Fruit fly (Drosophila melanogaster) whole organism, embryonic: Measurements from ENCODE around the gene CG45428.

Experiments
- Abd-B ChIP-seq: fragments of 200-800 bp; sonication (Bioruptor generic); optimal IDR thresholded peaks from 2 replicates; lab custom pipeline; 2018; ENCODE audit warnings: missing biosample characterization, mild to moderate bottlenecking, missing genetic modification characterization, moderate library complexity
- CG10274 ChIP-seq: fragments of 200-800 bp; sonication (Bioruptor generic); optimal IDR thresholded peaks from 3 replicates; lab custom pipeline; 2017; ENCODE audit warnings: missing biosample characterization, mild to moderate bottlenecking, missing genetic modification characterization
- CG10366 ChIP-seq: fragments of 200-800 bp; sonication (Bioruptor generic); IDR thresholded peaks from 2 replicates; pipeline ENCODE4 v1.3.6; 2022; ENCODE audit warnings: missing biosample characterization, missing genetic modification characterization
- CG12299 ChIP-seq: fragments of 200-800 bp; sonication (Bioruptor generic); optimal IDR thresholded peaks from 2 replicates; lab custom pipeline; 2018; ENCODE audit warnings: missing biosample characterization, mild to moderate bottlenecking, missing genetic modification characterization
- CG14667 ChIP-seq: fragments of 200-800 bp; sonication (Bioruptor generic); IDR thresholded peaks from 2 replicates; pipeline ENCODE4 v1.3.6; 2022; ENCODE audit warnings: missing biosample characterization, missing genetic modification characterization
- CG14860 ChIP-seq: fragments of 200-800 bp; sonication (Bioruptor generic); IDR thresholded peaks from 3 replicates; pipeline ENCODE4 v1.3.6; 2022; ENCODE audit warnings: missing biosample characterization, missing genetic modification characterization; ENCODE audit not compliant: partially characterized antibody
- CG16779 ChIP-seq: fragments of 200-800 bp; sonication (Bioruptor generic); IDR thresholded peaks from 2 replicates; pipeline ENCODE4 v1.3.6; 2022; ENCODE audit warnings: missing biosample characterization, missing genetic modification characterization
- CG17568 ChIP-seq: fragments of 200-800 bp; sonication (Bioruptor generic); optimal IDR thresholded peaks from 2 replicates; lab custom pipeline; 2018; ENCODE audit warnings: missing biosample characterization, mild to moderate bottlenecking, missing genetic modification characterization, moderate library complexity
- CG18476 ChIP-seq: fragments of 200-800 bp; sonication (Bioruptor generic); optimal IDR thresholded peaks from 2 replicates; lab custom pipeline; 2016; ENCODE audit warnings: missing biosample characterization, mild to moderate bottlenecking, missing genetic modification characterization
- CG31224 ChIP-seq: fragments of 200-800 bp; sonication (Bioruptor generic); IDR thresholded peaks from 2 replicates; pipeline ENCODE4 v1.3.6; 2022; ENCODE audit warnings: missing biosample characterization, missing genetic modification characterization
- CG31388 ChIP-seq: fragments of 200-800 bp; sonication (Bioruptor generic); optimal IDR thresholded peaks from 2 replicates; lab custom pipeline; 2016; ENCODE audit warnings: missing biosample characterization, missing genetic modification characterization
- CG31441 ChIP-seq: fragments of 200-800 bp; sonication (Bioruptor generic); IDR thresholded peaks from 2 replicates; pipeline ENCODE4 v1.3.6; 2022; ENCODE audit warnings: missing biosample characterization, missing genetic modification characterization
- CG3163 ChIP-seq: fragments of 200-800 bp; sonication (Bioruptor generic); optimal IDR thresholded peaks from 3 replicates; lab custom pipeline; 2016; ENCODE audit warnings: missing biosample characterization, missing genetic modification characterization
- CG32532 ChIP-seq: fragments of 200-800 bp; sonication (Bioruptor generic); IDR thresholded peaks from 2 replicates; pipeline ENCODE4 v1.3.6; 2022; ENCODE audit warnings: missing biosample characterization, missing genetic modification characterization
- CG32767 ChIP-seq: fragments of 200-800 bp; sonication (Bioruptor generic); IDR thresholded peaks from 2 replicates; pipeline ENCODE4 v1.3.6; 2022; ENCODE audit warnings: missing biosample characterization, missing genetic modification characterization
- CG4424 ChIP-seq: fragments of 200-800 bp; sonication (Bioruptor generic); optimal IDR thresholded peaks from 3 replicates; lab custom pipeline; 2016; ENCODE audit warnings: missing biosample characterization, missing genetic modification characterization
- CG4707 ChIP-seq: fragments of 200-800 bp; sonication (Bioruptor generic); optimal IDR thresholded peaks from 2 replicates; lab custom pipeline; 2018; ENCODE audit warnings: missing biosample characterization, mild to moderate bottlenecking, missing genetic modification characterization, moderate library complexity
- CG7987 ChIP-seq: fragments of 200-800 bp; sonication (Bioruptor generic); optimal IDR thresholded peaks from 2 replicates; lab custom pipeline; 2018; ENCODE audit warnings: missing biosample characterization, mild to moderate bottlenecking, missing genetic modification characterization, moderate library complexity
- CG8281 ChIP-seq: fragments of 200-800 bp; sonication (Bioruptor generic); optimal IDR thresholded peaks from 2 replicates; lab custom pipeline; 2018; ENCODE audit warnings: missing biosample characterization, mild to moderate bottlenecking, missing genetic modification characterization, moderate library complexity
- CTCF ChIP-seq: fragments of 200-800 bp; sonication (Bioruptor generic); optimal IDR thresholded peaks from 2 replicates; lab custom pipeline; 2017; ENCODE audit warnings: missing biosample characterization, mild to moderate bottlenecking, missing genetic modification characterization, moderate library complexity
- Dref ChIP-seq: fragments of 200-800 bp; sonication (Bioruptor generic); IDR thresholded peaks from 2 replicates; pipeline ENCODE4 v1.3.6; 2022; ENCODE audit warnings: missing biosample characterization, missing genetic modification characterization
- Ets65A ChIP-seq: fragments of 200-800 bp; sonication (Bioruptor generic); peaks from one replicate; lab custom pipeline; 2016; ENCODE audit warnings: missing biosample characterization, missing genetic modification characterization
- H15 ChIP-seq: fragments of 200-800 bp; sonication (Bioruptor generic); IDR thresholded peaks from 3 replicates; pipeline ENCODE4 v1.3.6; 2022; ENCODE audit warnings: missing biosample characterization, missing genetic modification characterization
- Hr51 ChIP-seq, 2 experiments: fragments of 200-800 bp; sonication (Bioruptor generic); optimal IDR thresholded peaks; 2 replicates in 1 of 2; 3 replicates in 1 of 2; lab custom pipeline; 2016 to 2018; ENCODE audit warnings: missing biosample characterization in 2 of 2, missing genetic modification characterization in 2 of 2, mild to moderate bottlenecking in 1 of 2, moderate library complexity in 1 of 2
- Nf-YC ChIP-seq: fragments of 200-800 bp; optimal IDR thresholded peaks from 3 replicates; lab custom pipeline; 2019; ENCODE audit warnings: missing biosample characterization, mild to moderate bottlenecking, missing genetic modification characterization, moderate library complexity
- PHDP ChIP-seq: fragments of 200-800 bp; sonication (Bioruptor generic); optimal IDR thresholded peaks from 3 replicates; lab custom pipeline; 2018; ENCODE audit warnings: missing biosample characterization, mild to moderate bottlenecking, missing genetic modification characterization, moderate library complexity
- Six4 ChIP-seq: fragments of 200-800 bp; sonication (Bioruptor generic); optimal IDR thresholded peaks from 2 replicates; lab custom pipeline; 2016; ENCODE audit warnings: missing biosample characterization, missing genetic modification characterization
- Sox100B ChIP-seq: fragments of 200-800 bp; sonication (Bioruptor generic); optimal IDR thresholded peaks from 3 replicates; lab custom pipeline; 2018; ENCODE audit warnings: missing biosample characterization, mild to moderate bottlenecking, missing genetic modification characterization
- Spps ChIP-seq: fragments of 200-800 bp; sonication (Bioruptor generic); optimal IDR thresholded peaks from 2 replicates; lab custom pipeline; 2018; ENCODE audit warnings: missing biosample characterization, mild to moderate bottlenecking, missing genetic modification characterization
- amos ChIP-seq: fragments of 200-800 bp; sonication (Bioruptor generic); IDR thresholded peaks from 2 replicates; pipeline ENCODE4 v1.3.6; 2022; ENCODE audit warnings: missing biosample characterization, missing genetic modification characterization; ENCODE audit not compliant: partially characterized antibody
- aop ChIP-seq: fragments of 200-800 bp; sonication (Bioruptor generic); IDR thresholded peaks from 2 replicates; pipeline ENCODE4 v1.3.6; 2022; ENCODE audit warnings: missing biosample characterization, missing genetic modification characterization
- bbx ChIP-seq: fragments of 200-800 bp; sonication (Bioruptor generic); IDR thresholded peaks from 2 replicates; pipeline ENCODE4 v1.3.6; 2022; ENCODE audit warnings: missing biosample characterization, missing genetic modification characterization; ENCODE audit not compliant: partially characterized antibody
- bcd ChIP-seq: fragments of 200-800 bp; sonication (Bioruptor generic); optimal IDR thresholded peaks from 2 replicates; lab custom pipeline; 2017; ENCODE audit warnings: missing biosample characterization, mild to moderate bottlenecking, missing genetic modification characterization
- br ChIP-seq: fragments of >200 bp; optimal IDR thresholded peaks from 2 replicates; lab custom pipeline; 2017
- chinmo ChIP-seq: fragments of 200-800 bp; sonication (Bioruptor generic); IDR thresholded peaks from 4 replicates; pipeline ENCODE4 v1.3.6; 2022; ENCODE audit warnings: missing biosample characterization, missing genetic modification characterization; ENCODE audit not compliant: partially characterized antibody
- emc ChIP-seq: fragments of 200-800 bp; sonication (Bioruptor generic); optimal IDR thresholded peaks from 2 replicates; lab custom pipeline; 2016; ENCODE audit warnings: missing biosample characterization, missing genetic modification characterization
- ems ChIP-seq: fragments of 200-800 bp; sonication (Bioruptor generic); optimal IDR thresholded peaks from 3 replicates; lab custom pipeline; 2016; ENCODE audit warnings: missing biosample characterization, missing genetic modification characterization
- fru ChIP-seq: fragments of >200 bp; optimal IDR thresholded peaks from 2 replicates; lab custom pipeline; 2017
- gcm ChIP-seq: fragments of 200-800 bp; sonication (Bioruptor generic); optimal IDR thresholded peaks from 2 replicates; lab custom pipeline; 2019; ENCODE audit warnings: missing biosample characterization, mild to moderate bottlenecking, missing genetic modification characterization, moderate library complexity
- gcm2 ChIP-seq: fragments of 200-800 bp; sonication (Bioruptor generic); optimal IDR thresholded peaks from 2 replicates; lab custom pipeline; 2016; ENCODE audit warnings: missing biosample characterization, missing genetic modification characterization
- hbn ChIP-seq: fragments of 200-800 bp; sonication (Bioruptor generic); IDR thresholded peaks from 2 replicates; pipeline ENCODE4 v1.3.6; 2022; ENCODE audit warnings: missing biosample characterization, missing genetic modification characterization; ENCODE audit not compliant: partially characterized antibody
- ken ChIP-seq: fragments of 200-800 bp; sonication (Bioruptor generic); IDR thresholded peaks from 3 replicates; pipeline ENCODE4 v1.3.6; 2022; ENCODE audit warnings: missing biosample characterization, missing genetic modification characterization
- mld ChIP-seq: fragments of 200-800 bp; sonication (Bioruptor generic); IDR thresholded peaks from 3 replicates; pipeline ENCODE4 v1.3.6; 2022; ENCODE audit warnings: missing biosample characterization, missing genetic modification characterization; ENCODE audit not compliant: partially characterized antibody
- onecut ChIP-seq: fragments of 200-800 bp; sonication (Bioruptor generic); IDR thresholded peaks from 2 replicates; pipeline ENCODE4 v1.3.6; 2022; ENCODE audit warnings: missing biosample characterization, missing genetic modification characterization
- pb ChIP-seq: fragments of 200-800 bp; sonication (Bioruptor generic); optimal IDR thresholded peaks from 3 replicates; lab custom pipeline; 2016; ENCODE audit warnings: missing biosample characterization, missing genetic modification characterization
- pros ChIP-seq: fragments of 200-800 bp; sonication (Bioruptor generic); optimal IDR thresholded peaks from 3 replicates; lab custom pipeline; 2019; ENCODE audit warnings: missing biosample characterization, mild to moderate bottlenecking, missing genetic modification characterization, moderate library complexity
- row ChIP-seq: fragments of 200-800 bp; sonication (Bioruptor generic); IDR thresholded peaks from 3 replicates; pipeline ENCODE4 v1.3.6; 2022; ENCODE audit warnings: missing biosample characterization, missing genetic modification characterization
- sna ChIP-seq: fragments of 200-800 bp; sonication (Bioruptor generic); IDR thresholded peaks from 2 replicates; pipeline ENCODE4 v1.3.6; 2022; ENCODE audit warnings: missing biosample characterization, missing genetic modification characterization; ENCODE audit not compliant: partially characterized antibody
- tx ChIP-seq: fragments of 200-800 bp; sonication (Bioruptor generic); optimal IDR thresholded peaks from 2 replicates; lab custom pipeline; 2016; ENCODE audit warnings: missing biosample characterization, missing genetic modification characterization
- unc-4 ChIP-seq: fragments of 200-800 bp; sonication (Bioruptor generic); IDR thresholded peaks from 2 replicates; pipeline ENCODE4 v1.3.6; 2022; ENCODE audit warnings: missing biosample characterization, missing genetic modification characterization; ENCODE audit not compliant: partially characterized antibody

Gene CG45428

dm6 chr3L:22835144-22835964, 1.5 kb downstream of the CG45428 start, which contains the start of gene jim (continued):
- TF ChIP-seq Sox100B (GFP tag; lab: Kevin White, UChicago) (no peak), sna (GFP tag; lab: Robert Waterston, UW) (peak; percentile 65), CG4707 (GFP tag; lab: Kevin White, UChicago) (no peak), row (GFP tag; lab: Robert Waterston, UW) (no peak), CG4424 (GFP tag; lab: Kevin White, UChicago) (no peak), Six4 (GFP tag; lab: Kevin White, UChicago) (no peak), emc (no peak), amos (peak; percentile 27; the same call in 1 of the 2 replicates), CG10366 (GFP tag; lab: Robert Waterston, UW) (no peak), Nf-YC (tag; lab: Kevin White, UChicago) (no peak), ems (GFP tag; lab: Kevin White, UChicago) (no peak), pb (GFP tag; lab: Kevin White, UChicago) (no peak), CG32532 (GFP tag; lab: Robert Waterston, UW) (peak; percentile 54; the same call in 1 of the 2 replicates), Ets65A (GFP tag; lab: Kevin White, UChicago) (no peak), gcm (GFP tag; lab: Kevin White, UChicago) (no peak), tx (GFP tag; lab: Kevin White, UChicago) (no peak), CG31224 (GFP tag; lab: Robert Waterston, UW) (no peak), CG14860 (GFP tag; lab: Robert Waterston, UW) (no peak), fru (lab: Kevin White, UChicago) (no peak), CG10274 (GFP tag; lab: Kevin White, UChicago) (no peak), CTCF (GFP tag; lab: Kevin White, UChicago) (no peak), CG31388 (GFP tag; lab: Kevin White, UChicago) (no peak), H15 (no peak), CG3163 (GFP tag; lab: Kevin White, UChicago) (peak; percentile 27), CG18476 (GFP tag; lab: Kevin White, UChicago) (no peak), CG12299 (tag; lab: Kevin White, UChicago) (peak; percentile 12), Dref (GFP tag; lab: Robert Waterston, UW) (no peak), gcm2 (GFP tag; lab: Kevin White, UChicago) (no peak), mld (no peak), CG8281 (tag; lab: Kevin White, UChicago) (no peak), CG32767 (peak; percentile 59; the same call in 1 of the 2 replicates), unc-4 (no peak; the same call in 1 of the 2 replicates), pros (GFP tag; lab: Kevin White, UChicago) (peak; percentile 58), bbx (GFP tag; lab: Robert Waterston, UW) (no peak; the same call in 1 of the 2 replicates), aop (GFP tag; lab: Robert Waterston, UW) (no peak), Spps (tag; lab: Kevin White, UChicago) (no peak), hbn (0 out of 2 replicates have a peak, but pooled peaks have one; percentile 18), CG31441 (GFP tag; lab: Robert Waterston, UW) (no peak), ken (GFP tag; lab: Robert Waterston, UW) (peak; percentile 20; the same call in 1 of the 3 replicates), br (lab: Kevin White, UChicago) (no peak), Hr51 (GFP tag; optimal IDR thresholded peaks at IDR 0.05; lab: Kevin White, UChicago) (peak in 1 of 2 experiments; percentile 72), PHDP (tag; lab: Kevin White, UChicago) (peak; percentile 28), chinmo (GFP tag; lab: Robert Waterston, UW) (peak; percentile 94; the same call in 3 of the 4 replicates), bcd (GFP tag; lab: Kevin White, UChicago) (peak; percentile 11), CG14667 (GFP tag; lab: Robert Waterston, UW) (no peak), CG7987 (GFP tag; lab: Kevin White, UChicago) (no peak), CG17568 (GFP tag; lab: Kevin White, UChicago) (no peak), Abd-B (GFP tag; lab: Kevin White, UChicago) (no peak), onecut (GFP tag; lab: Robert Waterston, UW) (peak; percentile 45; the same call in 1 of the 2 replicates), CG16779 (GFP tag; lab: Robert Waterston, UW) (no peak)
